Worm (Caenorhabditis elegans): ENCODE results near the gene ncs-4.

ce11 chrX:10155127-10155526, 21.2 kb upstream of the ncs-4 start:
- TF ChIP-seq W03F9.2 (tag; optimal IDR thresholded peaks at IDR 0.05) (no peak), dao-5 (tag; optimal IDR thresholded peaks at IDR 0.05) (no peak), him-1 (tag; optimal IDR thresholded peaks at IDR 0.05) (no peak)
